Worm (Caenorhabditis elegans) whole organism, L2 larva: Measurements from ENCODE around the gene sra-8.
A peak's percentile ranks its signal among the peaks of the same experiment; 100 is the strongest.

ENCODE experiments used
- C34F6.9 ChIP-seq: fragments of 150-350 bp; optimal IDR thresholded peaks from 2 replicates; lab custom pipeline; 2014; ENCODE audit warnings: missing biosample characterization, missing genetic modification characterization
- F13H6.1 ChIP-seq: sonication (generic microtip); optimal IDR thresholded peaks from 2 replicates; lab custom pipeline; 2016; ENCODE audit warnings: missing genetic modification characterization, missing compliant biosample characterization
- R02D3.7 ChIP-seq: fragments of 150-350 bp; optimal IDR thresholded peaks from 2 replicates; lab custom pipeline; 2014; ENCODE audit warnings: missing biosample characterization, missing genetic modification characterization
- Y55F3AM.14 ChIP-seq: fragments of 200-800 bp; sonication (Bioruptor generic); optimal IDR thresholded peaks from 2 replicates; lab custom pipeline; 2018; ENCODE audit warnings: mild to moderate bottlenecking, missing genetic modification characterization, missing compliant biosample characterization
- ama-1 ChIP-seq: fragments of 150-350 bp; optimal IDR thresholded peaks from 2 replicates; lab custom pipeline; 2018; ENCODE audit warnings: inconsistent platforms
- blmp-1 ChIP-seq: sonication (generic microtip); optimal IDR thresholded peaks from 2 replicates; lab custom pipeline; 2017; ENCODE audit warnings: missing genetic modification characterization, mild to moderate bottlenecking, missing compliant biosample characterization, antibody characterized with exemption, moderate library complexity; ENCODE audit not compliant: insufficient read depth
- crh-2 ChIP-seq: sonication (generic microtip); optimal IDR thresholded peaks from 2 replicates; lab custom pipeline; 2017; ENCODE audit warnings: missing biosample characterization, missing genetic modification characterization
- egl-27 ChIP-seq: sonication (generic microtip); optimal IDR thresholded peaks from 3 replicates; lab custom pipeline; 2017; ENCODE audit warnings: missing biosample characterization, missing genetic modification reagents, missing genetic modification characterization
- elt-1 ChIP-seq: fragments of 150-350 bp; optimal IDR thresholded peaks from 2 replicates; lab custom pipeline; 2014; ENCODE audit warnings: missing biosample characterization, missing genetic modification characterization
- fos-1 ChIP-seq: fragments of 150-350 bp; optimal IDR thresholded peaks from 2 replicates; lab custom pipeline; 2014; ENCODE audit warnings: missing biosample characterization, missing genetic modification characterization
- gmeb-1 ChIP-seq: fragments of 150-350 bp; optimal IDR thresholded peaks from 2 replicates; lab custom pipeline; 2014; ENCODE audit warnings: missing biosample characterization, missing genetic modification characterization
- lin-11 ChIP-seq: fragments of 150-350 bp; sonication (generic microtip); optimal IDR thresholded peaks from 2 replicates; lab custom pipeline; 2014; ENCODE audit warnings: missing biosample characterization, missing genetic modification characterization, inconsistent platforms, mixed read lengths
- lsy-2 ChIP-seq, 2 experiments: fragments of 150-350 bp in 1 of 2; sonication (generic microtip) in 1 of 2; optimal IDR thresholded peaks; 2 replicates each; lab custom pipeline; 2014 to 2017; ENCODE audit warnings: missing biosample characterization in 2 of 2, missing genetic modification characterization in 2 of 2
- mab-5 ChIP-seq: fragments of 150-350 bp; optimal IDR thresholded peaks from 2 replicates; lab custom pipeline; 2014; ENCODE audit warnings: missing biosample characterization, missing genetic modification characterization
- mbf-1 ChIP-seq: sonication (generic microtip); optimal IDR thresholded peaks from 2 replicates; lab custom pipeline; 2017; ENCODE audit warnings: missing biosample characterization, missing genetic modification characterization
- mdl-1 ChIP-seq, 2 experiments: fragments of 150-350 bp in 1 of 2; sonication (generic microtip) in 1 of 2; optimal IDR thresholded peaks; 2 replicates each; lab custom pipeline; 2017; ENCODE audit warnings: missing biosample characterization in 2 of 2, missing genetic modification characterization in 2 of 2
- nhr-10 ChIP-seq: sonication (generic microtip); optimal IDR thresholded peaks from 2 replicates; lab custom pipeline; 2017; ENCODE audit warnings: missing biosample characterization, missing genetic modification characterization
- nhr-11 ChIP-seq: fragments of 150-350 bp; optimal IDR thresholded peaks from 2 replicates; lab custom pipeline; 2014; ENCODE audit warnings: missing biosample characterization, missing genetic modification characterization
- nhr-12 ChIP-seq: fragments of 150-350 bp; optimal IDR thresholded peaks from 2 replicates; lab custom pipeline; 2014; ENCODE audit warnings: missing biosample characterization, missing genetic modification characterization
- nhr-129 ChIP-seq: fragments of 150-350 bp; optimal IDR thresholded peaks from 2 replicates; lab custom pipeline; 2014; ENCODE audit warnings: missing biosample characterization, missing genetic modification characterization
- nhr-21 ChIP-seq: fragments of 150-350 bp; optimal IDR thresholded peaks from 2 replicates; lab custom pipeline; 2014; ENCODE audit warnings: missing biosample characterization, missing genetic modification characterization
- nhr-23 ChIP-seq: fragments of 150-350 bp; optimal IDR thresholded peaks from 2 replicates; lab custom pipeline; 2014; ENCODE audit warnings: missing biosample characterization, missing genetic modification reagents, missing genetic modification characterization
- nhr-237 ChIP-seq: fragments of 150-350 bp; optimal IDR thresholded peaks from 2 replicates; lab custom pipeline; 2014; ENCODE audit warnings: missing biosample characterization, missing genetic modification characterization
- nhr-25 ChIP-seq: fragments of 150-350 bp; sonication (generic microtip); optimal IDR thresholded peaks from 3 replicates; lab custom pipeline; 2014; ENCODE audit warnings: missing biosample characterization, missing genetic modification characterization
- nhr-77 ChIP-seq: fragments of 150-350 bp; optimal IDR thresholded peaks from 2 replicates; lab custom pipeline; 2014; ENCODE audit warnings: missing biosample characterization, missing genetic modification characterization
- peb-1 ChIP-seq: fragments of 150-350 bp; optimal IDR thresholded peaks from 2 replicates; lab custom pipeline; 2014; ENCODE audit warnings: missing biosample characterization, missing genetic modification characterization
- sem-4 ChIP-seq: fragments of 150-350 bp; optimal IDR thresholded peaks from 2 replicates; lab custom pipeline; 2014; ENCODE audit warnings: missing biosample characterization, missing genetic modification reagents, missing genetic modification characterization
- skn-1 ChIP-seq: sonication (generic microtip); optimal IDR thresholded peaks from 2 replicates; lab custom pipeline; 2017; ENCODE audit warnings: missing biosample characterization, missing genetic modification characterization
- sma-3 ChIP-seq: sonication (generic microtip); optimal IDR thresholded peaks from 2 replicates; lab custom pipeline; 2016; ENCODE audit warnings: missing genetic modification reagents, missing genetic modification characterization, missing compliant biosample characterization
- sma-9 ChIP-seq, 2 experiments: fragments of 150-350 bp in 1 of 2; sonication (generic microtip) in 1 of 2; optimal IDR thresholded peaks; 2 replicates each; lab custom pipeline; 2014 to 2016; ENCODE audit warnings: missing genetic modification characterization in 2 of 2, mild to moderate bottlenecking in 1 of 2, missing biosample characterization in 1 of 2, missing compliant biosample characterization in 1 of 2, missing genetic modification reagents in 1 of 2, moderate library complexity in 1 of 2
- unc-55 ChIP-seq: fragments of 150-350 bp; sonication (generic microtip); optimal IDR thresholded peaks from 3 replicates; lab custom pipeline; 2014; ENCODE audit warnings: missing biosample characterization, missing genetic modification reagents, missing genetic modification characterization
- unc-62 ChIP-seq: fragments of 150-350 bp; optimal IDR thresholded peaks from 2 replicates; lab custom pipeline; 2014; ENCODE audit warnings: missing biosample characterization, missing genetic modification reagents, missing genetic modification characterization
- zag-1 ChIP-seq: fragments of 150-350 bp; optimal IDR thresholded peaks from 2 replicates; lab custom pipeline; 2014; ENCODE audit warnings: missing biosample characterization, missing genetic modification characterization
- ztf-1 ChIP-seq: fragments of 200-800 bp; sonication (Bioruptor generic); conservative IDR thresholded peaks from 2 replicates; pipeline ENCODE4 v1.3.6; 2022; ENCODE audit warnings: missing genetic modification characterization, missing compliant biosample characterization
- ztf-11 ChIP-seq: sonication (generic microtip); optimal IDR thresholded peaks from 2 replicates; lab custom pipeline; 2017; ENCODE audit warnings: missing biosample characterization, missing genetic modification characterization
- ztf-4 ChIP-seq: fragments of 150-350 bp; optimal IDR thresholded peaks from 2 replicates; lab custom pipeline; 2014; ENCODE audit warnings: missing biosample characterization, missing genetic modification characterization

Gene sra-8

DNA sequence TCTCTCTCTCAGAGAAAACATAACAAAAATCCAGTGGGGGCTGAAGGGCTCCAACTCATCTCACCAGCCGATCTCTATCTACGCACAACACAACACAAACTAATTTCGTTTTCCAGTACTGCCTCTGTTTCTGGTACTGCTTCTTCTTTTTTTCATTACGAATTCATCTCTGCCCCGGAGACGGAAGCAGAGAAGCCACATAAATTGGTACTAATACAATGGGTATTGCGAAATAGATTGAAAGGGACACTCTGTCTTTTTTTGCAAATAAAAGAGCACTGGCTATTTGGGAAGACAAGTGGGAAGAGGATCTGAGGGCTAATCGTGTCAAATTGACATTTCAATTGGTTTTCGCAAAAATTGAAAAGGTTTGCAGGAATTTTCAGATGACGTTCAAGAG, 40.2 kb upstream of the sra-8 start:
- TF ChIP-seq zag-1 (tag; lab: Kevin White, UChicago) (peak; percentile 29), lsy-2 (tag; optimal IDR thresholded peaks at IDR 0.05; lab: Kevin White, UChicago) (peak in 1 of 2 experiments; percentile 34), egl-27 (tag; lab: Kevin White, UChicago) (no peak), mab-5 (no peak), unc-55 (GFP tag; lab: Kevin White, UChicago) (peak; percentile 67), crh-2 (tag; lab: Kevin White, UChicago) (peak; percentile 43), mbf-1 (tag; lab: Kevin White, UChicago) (no peak), C34F6.9 (tag; lab: Kevin White, UChicago) (peak; percentile 40), gmeb-1 (tag; lab: Kevin White, UChicago) (no peak), elt-1 (tag; lab: Kevin White, UChicago) (no peak), sma-9 (GFP tag; optimal IDR thresholded peaks at IDR 0.05; lab: Kevin White, UChicago) (peak; percentile 29), sma-9 (tag; optimal IDR thresholded peaks at IDR 0.05; lab: Kevin White, UChicago) (no peak), nhr-129 (peak; percentile 25), sem-4 (tag; lab: Kevin White, UChicago) (peak; percentile 41)

DNA sequence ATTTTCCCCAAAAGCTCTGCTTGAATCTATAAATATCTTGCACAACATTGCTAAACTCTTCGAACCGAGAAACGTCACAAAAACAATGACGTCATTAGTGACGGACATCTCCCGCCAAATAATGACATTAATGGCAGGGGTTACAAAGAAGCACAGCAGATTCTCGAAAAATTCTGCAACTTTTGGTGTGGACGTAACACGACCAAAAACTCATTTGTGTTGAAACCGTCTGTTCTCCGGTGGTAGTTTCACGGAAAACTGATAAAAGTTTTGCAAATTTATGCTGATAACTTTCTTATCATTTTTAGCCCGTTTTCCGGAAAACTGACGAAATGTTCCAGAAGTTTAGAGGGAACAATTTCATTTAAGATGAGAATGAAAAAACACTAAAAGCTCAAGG, 38.9 kb upstream of the sra-8 start:
- TF ChIP-seq nhr-21 (tag; lab: Kevin White, UChicago) (no peak), unc-55 (GFP tag; lab: Kevin White, UChicago) (no peak), skn-1 (tag; lab: Kevin White, UChicago) (no peak), unc-62 (no peak), sma-9 (GFP tag; optimal IDR thresholded peaks at IDR 0.05; lab: Kevin White, UChicago) (peak; percentile 13), sma-9 (tag; optimal IDR thresholded peaks at IDR 0.05; lab: Kevin White, UChicago) (no peak), nhr-129 (no peak), sma-3 (no peak), peb-1 (no peak), fos-1 (tag; lab: Kevin White, UChicago) (peak; percentile 38), nhr-23 (no peak), mbf-1 (tag; lab: Kevin White, UChicago) (no peak), ztf-4 (tag; lab: Kevin White, UChicago) (no peak), egl-27 (tag; lab: Kevin White, UChicago) (no peak), elt-1 (tag; lab: Kevin White, UChicago) (no peak), nhr-25 (no peak), Y55F3AM.14 (GFP tag; lab: Kevin White, UChicago) (no peak), nhr-10 (no peak), nhr-11 (no peak), nhr-237 (no peak), nhr-77 (tag; lab: Kevin White, UChicago) (no peak), gmeb-1 (tag; lab: Kevin White, UChicago) (peak; percentile 23), lin-11 (tag; lab: Kevin White, UChicago) (no peak), nhr-12 (no peak)
- TF ChIP-seq, all 48 proteins: peak for 3

DNA sequence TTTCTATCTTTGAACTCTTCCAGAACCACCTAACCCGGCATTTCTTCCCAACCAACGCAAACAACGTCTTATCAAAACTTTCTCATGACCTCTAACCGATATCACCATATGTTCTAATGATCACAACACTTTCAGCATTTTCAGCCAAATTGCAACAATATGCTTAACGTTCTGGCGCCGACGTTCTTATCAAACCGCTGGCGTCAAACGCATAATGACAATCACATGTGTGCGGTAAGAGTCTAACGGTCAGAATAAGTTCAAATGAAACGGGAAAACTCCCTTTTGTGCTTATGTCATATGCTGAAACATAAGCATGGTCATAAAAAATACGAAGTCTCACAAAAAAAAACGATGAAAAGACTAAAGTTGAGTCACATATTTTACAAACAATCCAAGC, 36.6 kb upstream of the sra-8 start:
- TF ChIP-seq nhr-21 (tag; lab: Kevin White, UChicago) (no peak), peb-1 (no peak), ama-1 (lab: Kevin White, UChicago) (no peak), ztf-1 (no peak), ztf-11 (tag; lab: Kevin White, UChicago) (no peak), sem-4 (tag; lab: Kevin White, UChicago) (no peak), crh-2 (tag; lab: Kevin White, UChicago) (peak; percentile 66), nhr-10 (no peak), sma-9 (GFP tag; optimal IDR thresholded peaks at IDR 0.05; lab: Kevin White, UChicago) (peak; percentile 92), sma-9 (tag; optimal IDR thresholded peaks at IDR 0.05; lab: Kevin White, UChicago) (no peak), nhr-23 (no peak), skn-1 (tag; lab: Kevin White, UChicago) (no peak), lin-11 (tag; lab: Kevin White, UChicago) (no peak), lsy-2 (tag; optimal IDR thresholded peaks at IDR 0.05; lab: Kevin White, UChicago) (no peak), fos-1 (tag; lab: Kevin White, UChicago) (peak; percentile 78), nhr-237 (no peak), F13H6.1 (tag; lab: Kevin White, UChicago) (peak; percentile 78), mbf-1 (tag; lab: Kevin White, UChicago) (no peak), R02D3.7 (tag; lab: Kevin White, UChicago) (no peak), mdl-1 (tag; optimal IDR thresholded peaks at IDR 0.05; lab: Kevin White, UChicago) (peak in 1 of 2 experiments; percentile 63), sma-3 (peak; percentile 49), blmp-1 (tag; lab: Kevin White, UChicago) (no peak), nhr-129 (peak; percentile 7), elt-1 (tag; lab: Kevin White, UChicago) (no peak), gmeb-1 (tag; lab: Kevin White, UChicago) (peak; percentile 46)
